Fruit fly (Drosophila melanogaster) whole organism, pupa: ENCODE results near the gene Lst8.

Experiments used
- CG10348 ChIP-seq: fragments of 200-800 bp; sonication (Bioruptor generic); IDR thresholded peaks from 2 replicates; pipeline ENCODE4 v1.3.6; 2022; ENCODE audit warnings: missing biosample characterization, missing genetic modification characterization
- CG12605 ChIP-seq: fragments of 200-800 bp; sonication (Bioruptor generic); IDR thresholded peaks from 2 replicates; pipeline ENCODE4 v1.3.6; 2022; ENCODE audit warnings: missing biosample characterization, missing genetic modification characterization
- CG13204 ChIP-seq: fragments of 200-800 bp; sonication (Bioruptor generic); optimal IDR thresholded peaks from 2 replicates; lab custom pipeline; 2018; ENCODE audit warnings: missing biosample characterization, mild to moderate bottlenecking, missing genetic modification characterization, moderate library complexity
- CG15710 ChIP-seq: fragments of 200-800 bp; sonication (Bioruptor generic); optimal IDR thresholded peaks from 2 replicates; lab custom pipeline; 2018; ENCODE audit warnings: missing biosample characterization, mild to moderate bottlenecking, missing genetic modification characterization, moderate library complexity
- CG32121 ChIP-seq: fragments of 200-800 bp; sonication (Bioruptor generic); IDR thresholded peaks from 2 replicates; pipeline ENCODE4 v1.3.6; 2022; ENCODE audit warnings: missing biosample characterization, missing genetic modification characterization
- CG34367 ChIP-seq: fragments of 200-800 bp; sonication (Bioruptor generic); optimal IDR thresholded peaks from 2 replicates; lab custom pipeline; 2018; ENCODE audit warnings: missing biosample characterization, mild to moderate bottlenecking, missing genetic modification characterization
- CG4496 ChIP-seq: fragments of 200-800 bp; sonication (Bioruptor generic); IDR thresholded peaks from 3 replicates; pipeline ENCODE4 v1.3.6; 2022; ENCODE audit warnings: missing biosample characterization, missing genetic modification characterization
- CG9948 ChIP-seq: fragments of 200-800 bp; sonication (Bioruptor generic); optimal IDR thresholded peaks from 2 replicates; lab custom pipeline; 2018; ENCODE audit warnings: missing biosample characterization, mild to moderate bottlenecking, missing genetic modification characterization, moderate library complexity
- EcR ChIP-seq: fragments of 200-800 bp; sonication (Bioruptor generic); optimal IDR thresholded peaks from 3 replicates; lab custom pipeline; 2019; ENCODE audit warnings: missing biosample characterization, missing genetic modification characterization, mild to moderate bottlenecking, moderate library complexity, missing genetic modification reagents
- Ets98B ChIP-seq: fragments of 200-800 bp; sonication (Bioruptor generic); IDR thresholded peaks from 2 replicates; pipeline ENCODE4 v1.3.6; 2022; ENCODE audit warnings: missing biosample characterization, missing genetic modification characterization
- fd96Ca ChIP-seq: fragments of 200-800 bp; sonication (Bioruptor generic); IDR thresholded peaks from 3 replicates; pipeline ENCODE4 v1.3.6; 2022; ENCODE audit warnings: missing biosample characterization, missing genetic modification characterization

DNA sequence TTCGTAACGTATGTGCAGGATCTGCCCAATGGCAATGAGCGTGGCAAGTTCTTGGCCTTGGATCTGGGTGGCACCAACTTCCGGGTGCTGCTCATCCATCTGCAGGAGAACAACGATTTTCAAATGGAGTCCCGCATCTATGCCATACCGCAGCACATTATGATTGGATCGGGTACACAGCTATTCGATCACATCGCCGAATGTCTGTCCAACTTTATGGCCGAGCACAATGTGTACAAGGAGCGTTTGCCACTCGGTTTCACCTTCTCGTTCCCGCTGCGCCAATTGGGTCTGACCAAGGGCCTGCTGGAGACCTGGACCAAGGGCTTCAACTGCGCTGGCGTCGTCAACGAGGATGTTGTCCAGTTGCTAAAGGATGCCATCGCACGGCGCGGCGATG, 19.1 kb downstream of the Lst8 start:
- TF ChIP-seq EcR (GFP tag; lab: Kevin White, UChicago) (no peak), CG32121 (GFP tag; lab: Robert Waterston, UW) (no peak), fd96Ca (GFP tag; lab: Robert Waterston, UW) (no peak), CG9948 (no peak), Ets98B (no peak), CG10348 (GFP tag; lab: Robert Waterston, UW) (no peak), CG4496 (no peak), CG13204 (GFP tag; lab: Kevin White, UChicago) (no peak), CG12605 (no peak), CG15710 (tag; lab: Kevin White, UChicago) (no peak), CG34367 (tag; lab: Kevin White, UChicago) (no peak)
